Worm (Caenorhabditis elegans) whole organism, late embryonic: ENCODE measurements around the gene F28A10.5.

ENCODE experiments used
- ets-4 ChIP-seq: sonication (generic microtip); optimal IDR thresholded peaks from 2 replicates; lab custom pipeline; 2016; ENCODE audit warnings: missing genetic modification characterization, missing compliant biosample characterization
- hlh-8 ChIP-seq: sonication (generic microtip); optimal IDR thresholded peaks from 2 replicates; lab custom pipeline; 2016; ENCODE audit warnings: missing genotype, missing genetic modification characterization, missing compliant biosample characterization
- nhr-11 ChIP-seq: fragments of 150-350 bp; optimal IDR thresholded peaks from 2 replicates; lab custom pipeline; 2014; ENCODE audit warnings: missing biosample characterization, missing genetic modification characterization
- ref-2 ChIP-seq: sonication (generic microtip); optimal IDR thresholded peaks from 2 replicates; lab custom pipeline; 2016; ENCODE audit warnings: missing genetic modification characterization, missing compliant biosample characterization
- rnt-1 ChIP-seq: sonication (generic microtip); optimal IDR thresholded peaks from 2 replicates; lab custom pipeline; 2016; ENCODE audit warnings: missing genetic modification characterization, missing compliant biosample characterization
- syd-9 ChIP-seq: sonication (generic microtip); optimal IDR thresholded peaks from 2 replicates; lab custom pipeline; 2016; ENCODE audit warnings: mild to moderate bottlenecking, missing genetic modification characterization, moderate library complexity, missing compliant biosample characterization

DNA sequence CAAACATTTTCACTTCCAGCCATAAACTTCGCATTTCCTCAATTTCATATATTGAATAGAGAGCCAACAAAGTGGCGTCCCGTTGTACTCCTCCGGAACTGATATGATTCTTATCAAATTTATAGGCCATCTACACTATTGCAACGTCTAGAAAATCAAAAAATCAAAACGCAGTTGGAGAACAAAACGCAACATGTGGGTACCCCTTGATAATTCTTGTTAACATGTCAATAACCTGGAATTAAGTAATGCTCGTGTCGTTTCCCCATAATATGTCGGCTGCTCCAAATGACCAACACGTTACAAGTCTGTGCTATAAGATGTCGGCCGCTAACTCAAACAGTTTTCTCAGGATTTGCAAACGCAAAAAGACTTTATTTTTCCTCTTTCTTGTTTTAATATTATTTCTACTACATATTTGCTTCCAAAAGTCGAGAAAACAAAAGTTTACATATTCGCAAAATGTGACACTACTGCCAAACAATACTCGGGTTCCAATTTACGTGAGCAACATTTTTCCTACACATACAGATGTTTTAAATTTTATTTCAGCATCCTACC lies 30.3 kb upstream of the F28A10.5 start:
- no peak for TF ChIP-seq rnt-1
- no peak for TF ChIP-seq ets-4 (tag; lab: Kevin White, UChicago)
- TF ChIP-seq ref-2, result no peak
- TF ChIP-seq syd-9, result no peak
- no peak for TF ChIP-seq nhr-11 (tag; lab: Kevin White, UChicago)
- TF ChIP-seq hlh-8 (tag; lab: Kevin White, UChicago), result no peak
